Worm (Caenorhabditis elegans) whole organism, L4/young adult: ENCODE data around the gene ZK1098.9.

ENCODE experiments used
- W03F9.2 ChIP-seq: fragments of 150-350 bp; optimal IDR thresholded peaks from 2 replicates; lab custom pipeline; 2014; ENCODE audit warnings: missing biosample characterization, missing genetic modification characterization
- dao-5 ChIP-seq: sonication (generic microtip); optimal IDR thresholded peaks from 2 replicates; lab custom pipeline; 2016; ENCODE audit warnings: missing genotype, missing genetic modification characterization, moderate library complexity, missing compliant biosample characterization
- him-1 ChIP-seq: sonication (generic microtip); optimal IDR thresholded peaks from 2 replicates; lab custom pipeline; 2016; ENCODE audit warnings: missing genotype, missing genetic modification reagents, missing genetic modification characterization, missing compliant biosample characterization

The ZK1098.9 gene

ce11 chrIII:9521410-9522090, 22.7 kb upstream of the ZK1098.9 start, which contains the start of the genes clu-1 and prp-40:
clu-1 (minus strand) TSS chrIII:9521460.
prp-40 (plus strand) TSS chrIII:9522075.
- TF ChIP-seq dao-5 (no peak), W03F9.2 (tag; lab: Kevin White, UChicago) (peak; percentile 95)

ce11 chrIII:9523581-9523980, 20.6 kb upstream of the ZK1098.9 start, which contains the start of gene mrps-23:
mrps-23 (minus strand) TSS chrIII:9523672.
- TF ChIP-seq dao-5 (no peak), W03F9.2 (tag; lab: Kevin White, UChicago) (no peak), him-1 (tag; lab: Kevin White, UChicago) (no peak)

DNA sequence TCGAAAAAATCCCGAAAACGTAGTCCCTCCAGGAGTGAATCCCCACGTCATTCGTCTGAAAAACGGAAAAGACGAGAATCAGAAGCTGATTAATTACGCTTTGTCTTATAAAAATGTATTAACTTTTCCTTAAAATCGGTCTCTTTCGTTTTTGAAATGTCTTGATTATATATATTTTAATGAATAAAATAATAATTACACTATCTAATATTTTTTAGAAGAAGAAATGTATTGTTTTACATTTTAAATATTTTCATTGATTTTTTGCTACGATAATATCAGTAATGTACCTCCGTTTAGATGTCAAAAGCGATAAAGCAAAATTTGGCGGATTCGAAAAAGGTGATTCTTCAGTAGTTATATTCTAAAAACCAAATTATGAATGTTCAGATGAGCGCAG, 19.0 kb upstream of the ZK1098.9 start, which contains the start of gene trpp-3:
Gene trpp-3 (plus strand): TSS at position 301 of the 400 bp plus-strand sequence.
- no peak for TF ChIP-seq him-1 (tag; lab: Kevin White, UChicago)
- no peak for TF ChIP-seq W03F9.2 (tag; lab: Kevin White, UChicago)
- TF ChIP-seq dao-5 = no peak

DNA sequence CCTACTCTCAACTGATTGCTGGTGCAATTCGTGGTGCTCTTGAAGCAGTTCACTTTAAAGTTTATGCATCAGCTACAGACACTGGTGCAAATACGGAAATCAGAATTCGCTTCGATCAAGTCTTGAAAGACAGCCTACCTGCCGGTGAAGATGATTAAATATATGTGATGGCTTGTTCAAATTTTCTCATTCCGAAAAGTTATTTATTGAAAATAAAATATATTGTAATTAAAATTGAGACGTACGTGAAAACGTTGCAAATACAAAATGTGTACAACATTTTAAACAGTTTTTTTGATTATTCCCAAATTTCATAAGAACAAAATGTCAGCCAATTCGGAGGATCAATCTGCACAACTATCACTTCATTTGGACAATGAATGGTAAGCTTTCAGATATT, 17.4 kb upstream of the ZK1098.9 start, which contains the start of gene ZK1098.6:
Gene ZK1098.6 (plus strand): TSS at position 301 of the 400 bp plus-strand sequence.
- TF ChIP-seq dao-5 (no peak), W03F9.2 (tag; lab: Kevin White, UChicago) (no peak), him-1 (tag; lab: Kevin White, UChicago) (no peak)

DNA sequence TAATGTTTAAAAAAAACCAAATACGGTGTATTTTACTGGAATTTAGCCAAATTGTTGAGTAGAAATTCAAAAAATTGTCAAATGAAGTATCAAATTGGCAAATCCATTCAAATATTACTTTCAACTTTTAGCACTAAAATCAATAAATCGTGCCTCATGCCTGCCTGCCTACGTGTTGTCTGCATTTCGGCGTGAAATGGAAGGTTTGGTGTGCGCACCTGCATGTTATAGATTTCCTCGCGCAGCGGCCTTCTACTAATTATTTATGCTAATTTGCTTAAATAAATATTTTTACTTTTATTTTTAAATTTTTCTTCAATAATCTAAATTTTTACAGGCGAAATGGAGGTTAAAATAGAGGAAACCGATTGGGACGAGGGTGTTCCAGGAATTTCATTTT, 15.4 kb upstream of the ZK1098.9 start, which contains the start of gene ZK1098.2:
Gene ZK1098.2 (plus strand): TSS at position 336 of the 400 bp plus-strand sequence.
- TF ChIP-seq dao-5 (no peak), W03F9.2 (tag; lab: Kevin White, UChicago) (peak; percentile 12)

DNA sequence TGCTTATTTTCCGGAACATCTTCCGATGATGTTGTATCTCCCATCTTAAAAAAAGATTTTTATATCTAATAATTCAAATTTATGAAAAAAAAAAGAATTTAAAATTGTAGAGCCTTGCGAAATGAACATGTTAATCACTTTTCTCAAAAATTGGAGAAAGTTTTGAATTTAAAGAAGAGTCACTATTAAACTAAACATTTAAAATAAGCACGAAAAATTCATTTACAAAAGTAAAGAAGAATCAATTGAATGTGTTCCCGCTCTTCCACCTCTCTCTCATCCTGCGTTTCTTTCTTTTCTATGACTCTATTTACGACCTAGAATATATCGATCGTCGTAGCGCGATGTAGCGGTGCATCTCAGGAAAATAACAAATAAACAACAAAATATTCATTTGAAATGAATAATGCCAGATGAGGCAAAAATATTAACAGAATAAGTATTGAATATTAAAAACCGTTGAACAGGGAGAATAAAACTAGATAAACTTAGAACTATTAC, 5.5 kb upstream of the ZK1098.9 start, which contains the start of gene ZK1098.3:
Gene ZK1098.3 (minus strand): TSS at position 51 of the 501 bp plus-strand sequence.
- TF ChIP-seq him-1 (tag; lab: Kevin White, UChicago) (no peak), dao-5 (no peak), W03F9.2 (tag; lab: Kevin White, UChicago) (no peak)

DNA sequence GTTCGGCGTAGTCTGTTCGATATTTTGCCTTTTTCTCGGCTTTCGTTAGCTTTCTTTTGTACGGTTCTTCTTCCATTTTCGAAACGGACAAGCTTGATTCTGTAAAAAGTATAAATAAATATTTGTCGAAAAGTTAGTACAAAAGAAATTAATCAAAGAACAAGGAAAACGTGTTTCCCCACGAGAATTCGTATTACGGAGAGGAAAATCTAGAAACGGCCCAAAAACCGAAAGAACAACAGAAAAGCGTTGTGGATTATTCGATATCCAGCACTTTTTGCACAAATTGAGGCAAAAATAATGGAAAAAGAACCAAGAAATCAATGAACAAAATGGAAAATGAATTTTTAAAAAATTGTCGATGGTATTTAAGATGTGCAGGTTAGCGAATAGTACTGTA, 1.9 kb upstream of the ZK1098.9 start, which contains the start of gene mut-7:
Gene mut-7 (minus strand): TSS at position 101 of the 400 bp plus-strand sequence.
- TF ChIP-seq him-1 (tag; lab: Kevin White, UChicago) = no peak
- TF ChIP-seq W03F9.2 (tag; lab: Kevin White, UChicago) = no peak
- TF ChIP-seq dao-5 = no peak

ce11 chrIII:9542816-9543215, 1.4 kb upstream of the ZK1098.9 start, which contains the start of gene eif-2Balpha:
eif-2Balpha (plus strand) TSS chrIII:9543119.
- no peak for TF ChIP-seq him-1 (tag; lab: Kevin White, UChicago)
- peak; percentile 56 for TF ChIP-seq W03F9.2 (tag; lab: Kevin White, UChicago)

ce11 chrIII:9544820-9545219, 595 bp downstream of the ZK1098.9 start, which contains the start of gene ZK1098.12:
ZK1098.12 (plus strand) TSS chrIII:9545120.
- TF ChIP-seq W03F9.2 (tag; lab: Kevin White, UChicago) = no peak
- no peak for TF ChIP-seq him-1 (tag; lab: Kevin White, UChicago)
- no peak for TF ChIP-seq dao-5

DNA sequence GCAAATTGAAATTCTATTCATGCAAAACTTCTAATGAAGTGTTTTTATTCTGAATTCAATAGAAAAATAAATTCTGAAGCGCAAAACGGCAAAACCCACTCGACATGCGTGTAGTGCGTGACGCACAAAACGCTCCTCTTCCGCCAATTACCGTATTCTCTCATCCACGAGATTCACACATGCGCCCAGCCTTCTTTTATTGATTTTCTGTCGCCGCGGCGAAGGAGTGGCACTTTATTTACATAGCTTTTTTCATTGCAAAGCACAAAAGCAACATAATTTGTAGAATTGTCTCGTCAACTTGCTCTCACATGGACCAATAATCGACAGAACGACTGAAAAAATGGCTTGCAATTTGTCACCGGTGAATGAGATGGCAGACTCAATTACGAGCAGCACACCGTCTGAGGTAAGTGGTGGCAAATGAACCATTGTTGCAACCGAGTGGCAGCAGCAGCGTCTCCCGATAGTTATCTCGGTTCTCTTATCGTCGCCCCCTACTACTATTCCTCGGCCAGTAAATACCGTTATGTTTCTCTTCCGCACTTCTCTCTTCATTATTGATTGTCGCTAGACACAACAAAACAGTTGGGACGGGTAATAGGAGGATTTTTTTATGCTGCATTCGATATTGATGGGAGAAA, 1.9 kb downstream of the ZK1098.9 start, which contains the start of gene unc-16:
Gene unc-16 (plus strand): TSS at position 243 of the 644 bp plus-strand sequence.
- TF ChIP-seq dao-5 (no peak), W03F9.2 (tag; lab: Kevin White, UChicago) (peak; percentile 84), him-1 (tag; lab: Kevin White, UChicago) (peak; percentile 55)

ce11 chrIII:9556300-9556699, 12.1 kb downstream of the ZK1098.9 start, which contains the start of gene ZK1098.11:
ZK1098.11 (plus strand) TSS chrIII:9556600.
- TF ChIP-seq W03F9.2 (tag; lab: Kevin White, UChicago) = no peak
- no peak for TF ChIP-seq him-1 (tag; lab: Kevin White, UChicago)
- TF ChIP-seq dao-5 = no peak

- TF ChIP-seq him-1 (tag; lab: Kevin White, UChicago) (no peak), W03F9.2 (tag; lab: Kevin White, UChicago) (no peak), dao-5 (no peak)
Observed at ce11 chrIII:9558463-9558862, 14.2 kb downstream of the ZK1098.9 start, which contains the start of gene C48B4.6. C48B4.6 (minus strand) TSS chrIII:9558563.

DNA sequence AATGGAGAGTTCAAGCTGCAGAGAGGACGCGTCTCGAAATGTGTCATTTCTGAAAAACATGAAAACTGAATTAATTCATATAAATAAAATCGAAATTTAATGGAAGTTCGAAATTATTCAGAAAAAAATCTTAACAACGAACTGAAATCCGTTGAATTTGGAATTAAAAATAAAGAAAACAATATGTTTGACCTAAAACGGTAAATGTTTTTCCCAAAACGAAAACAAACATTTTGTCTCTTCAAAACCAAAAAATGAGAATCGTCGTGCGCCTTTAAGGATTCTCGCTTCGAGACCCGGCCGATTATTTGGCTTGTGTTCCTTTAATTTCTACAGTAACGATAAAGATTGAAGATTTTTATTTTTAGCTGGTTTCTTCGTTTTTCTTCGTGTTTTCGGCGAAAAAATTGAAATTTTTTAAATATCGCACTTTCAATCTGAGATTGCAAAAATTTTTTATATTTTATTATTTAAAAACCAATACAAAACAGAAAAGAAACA, 15.2 kb downstream of the ZK1098.9 start, which contains the start of gene C48B4.7:
Gene C48B4.7 (minus strand): TSS at position 51 of the 501 bp plus-strand sequence.
- TF ChIP-seq W03F9.2 (tag; lab: Kevin White, UChicago) = peak; percentile 15
- TF ChIP-seq him-1 (tag; lab: Kevin White, UChicago) = no peak
- no peak for TF ChIP-seq dao-5
